Fruit fly (Drosophila melanogaster) whole organism, embryonic: ENCODE data around the gene CG14817.

Experiments used
- Adf1 ChIP-seq: fragments of 200-800 bp; sonication (Bioruptor generic); IDR thresholded peaks from 2 replicates; pipeline ENCODE4 v1.3.6; 2022; ENCODE audit warnings: missing biosample characterization, missing genetic modification characterization
- BtbVII ChIP-seq: fragments of 200-800 bp; sonication (Bioruptor generic); optimal IDR thresholded peaks from 3 replicates; lab custom pipeline; 2017; ENCODE audit warnings: missing biosample characterization, mild to moderate bottlenecking, missing genetic modification characterization
- CG10267 ChIP-seq: fragments of 200-800 bp; sonication (Bioruptor generic); optimal IDR thresholded peaks from 2 replicates; lab custom pipeline; 2018; ENCODE audit warnings: missing biosample characterization, mild to moderate bottlenecking, missing genetic modification characterization, moderate library complexity
- CG10366 ChIP-seq: fragments of 200-800 bp; sonication (Bioruptor generic); IDR thresholded peaks from 2 replicates; pipeline ENCODE4 v1.3.6; 2022; ENCODE audit warnings: missing biosample characterization, missing genetic modification characterization
- CG10462 ChIP-seq: fragments of 200-800 bp; sonication (Bioruptor generic); optimal IDR thresholded peaks from 2 replicates; lab custom pipeline; 2016; ENCODE audit warnings: missing biosample characterization, missing genetic modification characterization
- CG11085 ChIP-seq: fragments of 200-800 bp; sonication (Bioruptor generic); IDR thresholded peaks from 2 replicates; pipeline ENCODE4 v1.3.6; 2022; ENCODE audit warnings: missing biosample characterization, missing genetic modification characterization
- CG14014 ChIP-seq: fragments of 200-800 bp; sonication (Bioruptor generic); IDR thresholded peaks from 2 replicates; pipeline ENCODE4 v1.3.6; 2022; ENCODE audit warnings: missing biosample characterization, missing genetic modification characterization
- CG15514 ChIP-seq: fragments of 200-800 bp; sonication (Bioruptor generic); optimal IDR thresholded peaks from 3 replicates; lab custom pipeline; 2017; ENCODE audit warnings: missing biosample characterization, missing genetic modification characterization, mild to moderate bottlenecking, moderate library complexity, missing genetic modification reagents
- CG1603 ChIP-seq: fragments of 200-800 bp; sonication (Bioruptor generic); optimal IDR thresholded peaks from 2 replicates; lab custom pipeline; 2019; ENCODE audit warnings: missing biosample characterization, mild to moderate bottlenecking, missing genetic modification characterization, moderate library complexity
- CG17568 ChIP-seq: fragments of 200-800 bp; sonication (Bioruptor generic); optimal IDR thresholded peaks from 2 replicates; lab custom pipeline; 2018; ENCODE audit warnings: missing biosample characterization, mild to moderate bottlenecking, missing genetic modification characterization, moderate library complexity
- CG18011 ChIP-seq: fragments of 200-800 bp; sonication (Bioruptor generic); optimal IDR thresholded peaks from 2 replicates; lab custom pipeline; 2017; ENCODE audit warnings: missing biosample characterization, missing genetic modification characterization, mild to moderate bottlenecking, moderate library complexity, missing genotype
- CG2678 ChIP-seq: fragments of 200-800 bp; sonication (Bioruptor generic); optimal IDR thresholded peaks from 3 replicates; lab custom pipeline; 2019; ENCODE audit warnings: missing biosample characterization, mild to moderate bottlenecking, missing genetic modification characterization, moderate library complexity
- CG2889 ChIP-seq: fragments of 200-800 bp; sonication (Bioruptor generic); IDR thresholded peaks from 3 replicates; pipeline ENCODE4 v1.3.6; 2022; ENCODE audit warnings: missing biosample characterization, missing genetic modification characterization
- CG31224 ChIP-seq: fragments of 200-800 bp; sonication (Bioruptor generic); IDR thresholded peaks from 2 replicates; pipeline ENCODE4 v1.3.6; 2022; ENCODE audit warnings: missing biosample characterization, missing genetic modification characterization
- CG31441 ChIP-seq: fragments of 200-800 bp; sonication (Bioruptor generic); IDR thresholded peaks from 2 replicates; pipeline ENCODE4 v1.3.6; 2022; ENCODE audit warnings: missing biosample characterization, missing genetic modification characterization
- CG32532 ChIP-seq: fragments of 200-800 bp; sonication (Bioruptor generic); IDR thresholded peaks from 2 replicates; pipeline ENCODE4 v1.3.6; 2022; ENCODE audit warnings: missing biosample characterization, missing genetic modification characterization
- CG3281 ChIP-seq: fragments of 200-800 bp; sonication (Bioruptor generic); optimal IDR thresholded peaks from 3 replicates; lab custom pipeline; 2017; ENCODE audit warnings: missing biosample characterization, mild to moderate bottlenecking, missing genetic modification characterization
- CG33213 ChIP-seq: fragments of 200-800 bp; sonication (Bioruptor generic); optimal IDR thresholded peaks from 3 replicates; lab custom pipeline; 2016; ENCODE audit warnings: missing biosample characterization, missing genetic modification characterization
- CG43689 ChIP-seq: fragments of 200-800 bp; sonication (Bioruptor generic); IDR thresholded peaks from 2 replicates; pipeline ENCODE4 v1.3.6; 2022; ENCODE audit warnings: missing biosample characterization, missing genetic modification characterization
- CG5953 ChIP-seq: fragments of 200-800 bp; sonication (Bioruptor generic); IDR thresholded peaks from 2 replicates; pipeline ENCODE4 v1.3.6; 2022; ENCODE audit warnings: missing biosample characterization, missing genetic modification characterization
- CG6654 ChIP-seq: fragments of 200-800 bp; sonication (Bioruptor generic); optimal IDR thresholded peaks from 2 replicates; lab custom pipeline; 2017; ENCODE audit warnings: missing biosample characterization, mild to moderate bottlenecking, missing genetic modification characterization
- CTCF ChIP-seq: fragments of 200-800 bp; sonication (Bioruptor generic); optimal IDR thresholded peaks from 2 replicates; lab custom pipeline; 2017; ENCODE audit warnings: missing biosample characterization, mild to moderate bottlenecking, missing genetic modification characterization, moderate library complexity
- CoRest ChIP-seq: fragments of 200-800 bp; sonication (Bioruptor generic); optimal IDR thresholded peaks from 3 replicates; lab custom pipeline; 2018; ENCODE audit warnings: missing biosample characterization, mild to moderate bottlenecking, missing genetic modification characterization, moderate library complexity
- Deaf1 ChIP-seq: fragments of 200-800 bp; optimal IDR thresholded peaks from 3 replicates; lab custom pipeline; 2019; ENCODE audit warnings: missing biosample characterization, mild to moderate bottlenecking, missing genetic modification characterization, moderate library complexity
- Dfd ChIP-seq, 2 experiments: fragments of >200 bp; optimal IDR thresholded peaks; 2 replicates each; lab custom pipeline; 2017; ENCODE audit warnings: missing biosample characterization in 2 of 2, missing genetic modification characterization in 2 of 2
- Doc3 ChIP-seq: fragments of 200-800 bp; sonication (Bioruptor generic); IDR thresholded peaks from 3 replicates; pipeline ENCODE4 v1.3.6; 2022; ENCODE audit warnings: missing biosample characterization, missing genetic modification characterization; ENCODE audit not compliant: partially characterized antibody
- Dref ChIP-seq: fragments of 200-800 bp; sonication (Bioruptor generic); IDR thresholded peaks from 2 replicates; pipeline ENCODE4 v1.3.6; 2022; ENCODE audit warnings: missing biosample characterization, missing genetic modification characterization
- Hr51 ChIP-seq, 2 experiments: fragments of 200-800 bp; sonication (Bioruptor generic); optimal IDR thresholded peaks; 2 replicates in 1 of 2; 3 replicates in 1 of 2; lab custom pipeline; 2016 to 2018; ENCODE audit warnings: missing biosample characterization in 2 of 2, missing genetic modification characterization in 2 of 2, mild to moderate bottlenecking in 1 of 2, moderate library complexity in 1 of 2
- NFAT ChIP-seq: fragments of 200-800 bp; sonication (Bioruptor generic); IDR thresholded peaks from 2 replicates; pipeline ENCODE4 v1.3.6; 2022; ENCODE audit warnings: missing biosample characterization, missing genetic modification characterization
- Nf-YA ChIP-seq: fragments of 200-800 bp; sonication (Bioruptor generic); IDR thresholded peaks from 2 replicates; pipeline ENCODE4 v1.3.6; 2022; ENCODE audit warnings: missing biosample characterization, missing genetic modification characterization
- Pdp1 ChIP-seq, 2 experiments: fragments of 200-800 bp; sonication (Bioruptor generic); optimal IDR thresholded peaks; 3 replicates each; lab custom pipeline; 2016; ENCODE audit warnings: missing biosample characterization in 2 of 2, missing genetic modification characterization in 2 of 2, mild to moderate bottlenecking in 1 of 2, moderate library complexity in 1 of 2
- Usf ChIP-seq: fragments of 200-800 bp; sonication (Bioruptor generic); optimal IDR thresholded peaks from 2 replicates; lab custom pipeline; 2017; ENCODE audit warnings: missing genotype, missing biosample characterization, missing genetic modification characterization
- al ChIP-seq: fragments of 200-800 bp; sonication (Bioruptor generic); IDR thresholded peaks from 2 replicates; pipeline ENCODE4 v1.3.6; 2022; ENCODE audit warnings: missing biosample characterization, missing genetic modification characterization
- chn ChIP-seq: fragments of 200-800 bp; sonication (Bioruptor generic); optimal IDR thresholded peaks from 2 replicates; lab custom pipeline; 2016; ENCODE audit warnings: missing biosample characterization, missing genetic modification characterization
- ci ChIP-seq: fragments of 200-800 bp; sonication (Bioruptor generic); IDR thresholded peaks from 3 replicates; pipeline ENCODE4 v1.3.6; 2022; ENCODE audit warnings: missing biosample characterization, missing genetic modification characterization
- dimm ChIP-seq: fragments of 200-800 bp; sonication (Bioruptor generic); IDR thresholded peaks from 2 replicates; pipeline ENCODE4 v1.3.6; 2022; ENCODE audit warnings: missing biosample characterization, missing genetic modification characterization
- fru ChIP-seq: fragments of >200 bp; optimal IDR thresholded peaks from 2 replicates; lab custom pipeline; 2017
- fu2 ChIP-seq: fragments of 200-800 bp; sonication (Bioruptor generic); optimal IDR thresholded peaks from 2 replicates; lab custom pipeline; 2016; ENCODE audit warnings: missing biosample characterization, missing genetic modification characterization
- ken ChIP-seq: fragments of 200-800 bp; sonication (Bioruptor generic); IDR thresholded peaks from 3 replicates; pipeline ENCODE4 v1.3.6; 2022; ENCODE audit warnings: missing biosample characterization, missing genetic modification characterization
- lola ChIP-seq, 3 experiments: fragments of >200 bp in 2 of 3; fragments of 200-800 bp in 1 of 3; sonication (Bioruptor generic) in 1 of 3; optimal IDR thresholded peaks; 2 replicates each; lab custom pipeline; 2017 to 2019; ENCODE audit warnings: missing biosample characterization in 3 of 3, missing genetic modification characterization in 3 of 3, mild to moderate bottlenecking in 1 of 3, moderate library complexity in 1 of 3
- nerfin-2 ChIP-seq: fragments of 200-800 bp; sonication (Bioruptor generic); IDR thresholded peaks from 2 replicates; pipeline ENCODE4 v1.3.6; 2022; ENCODE audit warnings: missing biosample characterization, missing genetic modification characterization; ENCODE audit not compliant: partially characterized antibody
- nmo ChIP-seq: fragments of 200-800 bp; sonication (Bioruptor generic); optimal IDR thresholded peaks from 2 replicates; lab custom pipeline; 2018; ENCODE audit warnings: missing biosample characterization, mild to moderate bottlenecking, missing genetic modification characterization, moderate library complexity
- pho ChIP-seq: fragments of 200-800 bp; sonication (Bioruptor generic); optimal IDR thresholded peaks from 2 replicates; lab custom pipeline; 2016; ENCODE audit warnings: missing biosample characterization, missing genetic modification characterization
- pum ChIP-seq: fragments of 200-800 bp; sonication (Bioruptor generic); optimal IDR thresholded peaks from 2 replicates; lab custom pipeline; 2016; ENCODE audit warnings: missing biosample characterization, missing genetic modification characterization
- repo ChIP-seq: fragments of 200-800 bp; sonication (Bioruptor generic); optimal IDR thresholded peaks from 2 replicates; lab custom pipeline; 2016; ENCODE audit warnings: missing biosample characterization, missing genetic modification characterization
- salm ChIP-seq: fragments of 200-800 bp; sonication (Bioruptor generic); optimal IDR thresholded peaks from 2 replicates; lab custom pipeline; 2018; ENCODE audit warnings: missing biosample characterization, mild to moderate bottlenecking, missing genetic modification characterization
- sim ChIP-seq: fragments of 200-800 bp; sonication (Bioruptor generic); IDR thresholded peaks from 2 replicates; pipeline ENCODE4 v1.3.6; 2022; ENCODE audit warnings: missing biosample characterization, missing genetic modification characterization
- ssp ChIP-seq: fragments of 200-800 bp; sonication (Bioruptor generic); IDR thresholded peaks from 2 replicates; pipeline ENCODE4 v1.3.6; 2022; ENCODE audit warnings: missing biosample characterization, missing genetic modification characterization
- toy ChIP-seq: fragments of 200-800 bp; sonication (Bioruptor generic); IDR thresholded peaks from 2 replicates; pipeline ENCODE4 v1.3.6; 2022; ENCODE audit warnings: missing biosample characterization, missing genetic modification characterization
- twi ChIP-seq: fragments of 200-800 bp; optimal IDR thresholded peaks from 2 replicates; lab custom pipeline; 2019; ENCODE audit warnings: missing biosample characterization, mild to moderate bottlenecking, missing genetic modification characterization, moderate library complexity
- z ChIP-seq: fragments of 200-800 bp; sonication (Bioruptor generic); IDR thresholded peaks from 3 replicates; pipeline ENCODE4 v1.3.6; 2022; ENCODE audit warnings: missing biosample characterization, missing genetic modification characterization

CG14817 gene

DNA sequence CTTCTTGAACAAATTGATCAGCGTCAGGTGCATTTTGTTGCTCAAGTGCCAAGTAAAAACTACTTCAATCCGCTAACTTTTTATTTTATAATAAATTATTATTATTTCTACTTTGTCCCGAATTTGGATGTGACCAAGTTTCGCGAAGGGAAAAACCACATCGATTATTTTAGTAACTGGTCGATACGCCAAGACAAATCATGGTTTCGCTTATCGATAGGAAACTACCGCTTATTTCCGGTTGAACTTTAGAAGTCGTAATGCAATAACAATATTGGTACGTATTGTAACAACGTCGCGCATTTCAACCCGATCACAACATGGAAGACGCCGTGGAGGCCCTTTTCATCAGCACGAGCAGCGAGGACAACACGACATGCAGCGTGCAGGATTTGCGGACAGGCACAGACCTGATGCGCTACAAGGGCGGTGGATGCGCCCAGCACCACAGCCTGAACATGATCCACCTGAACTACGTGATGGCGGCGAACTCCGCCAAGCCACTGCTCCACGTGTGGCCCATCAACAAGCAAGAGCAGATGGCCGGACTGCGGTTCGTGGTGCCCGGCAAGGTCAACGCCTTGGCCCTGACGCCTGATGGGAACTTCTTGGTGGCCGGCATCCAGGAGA lies at the start of gene CG14817, which contains the start of gene CG14805 (continued):
- TF ChIP-seq nmo (peak; percentile 53), al (no peak; the same call in 1 of the 2 replicates), repo (GFP tag; lab: Kevin White, UChicago) (peak; percentile 11), Dfd (GFP tag; optimal IDR thresholded peaks at IDR 0.05; lab: Kevin White, UChicago) (no peak), CG31224 (no peak), Nf-YA (no peak), CG15514 (peak; percentile 90), z (no peak), CG14014 (GFP tag; lab: Robert Waterston, UW) (peak; percentile 22; the same call in 1 of the 2 replicates), CG10267 (tag; lab: Kevin White, UChicago) (peak; percentile 77), CG33213 (GFP tag; lab: Kevin White, UChicago) (peak; percentile 64), Usf (peak; percentile 26), nerfin-2 (GFP tag; lab: Robert Waterston, UW) (no peak), NFAT (GFP tag; lab: Robert Waterston, UW) (peak; percentile 68; the same call in 1 of the 2 replicates), CG2678 (tag; lab: Kevin White, UChicago) (no peak), BtbVII (GFP tag; lab: Kevin White, UChicago) (peak; percentile 87), Pdp1 (GFP tag; optimal IDR thresholded peaks at IDR 0.05; lab: Kevin White, UChicago) (peak in 1 of 2 experiments; percentile 55), twi (tag; lab: Kevin White, UChicago) (peak; percentile 38), ci (GFP tag; lab: Robert Waterston, UW) (peak; percentile 91), ssp (no peak), CG18011 (GFP tag; lab: Kevin White, UChicago) (peak; percentile 53), Dref (GFP tag; lab: Robert Waterston, UW) (peak; percentile 78), CG11085 (peak; percentile 20; the same call in 1 of the 2 replicates), CG6654 (peak; percentile 33), salm (peak; percentile 70), lola (GFP tag; optimal IDR thresholded peaks at IDR 0.05; lab: Kevin White, UChicago) (peak in 1 of 3 experiments; percentile 20), sim (peak; percentile 23; the same call in 1 of the 2 replicates), ken (GFP tag; lab: Robert Waterston, UW) (0 out of 3 replicates have a peak, but pooled peaks have one; percentile 40), fu2 (peak; percentile 13), Hr51 (GFP tag; optimal IDR thresholded peaks at IDR 0.05; lab: Kevin White, UChicago) (peak in 1 of 2 experiments; percentile 12), Deaf1 (peak; percentile 30), CG10462 (no peak), pum (no peak), pho (GFP tag; lab: Kevin White, UChicago) (no peak), CG43689 (no peak), Adf1 (GFP tag; lab: Robert Waterston, UW) (no peak; the same call in 1 of the 2 replicates), CTCF (peak; percentile 33), CG10366 (GFP tag; lab: Robert Waterston, UW) (peak; percentile 21; the same call in 1 of the 2 replicates), CoRest (tag; lab: Kevin White, UChicago) (peak; percentile 43), CG17568 (no peak), CG1603 (tag; lab: Kevin White, UChicago) (no peak), CG3281 (GFP tag; lab: Kevin White, UChicago) (peak; percentile 89), toy (no peak), Doc3 (GFP tag; lab: Robert Waterston, UW) (0 out of 3 replicates have a peak, but pooled peaks have one; percentile 36), CG31441 (GFP tag; lab: Robert Waterston, UW) (peak; percentile 75), fru (lab: Kevin White, UChicago) (no peak), dimm (GFP tag; lab: Robert Waterston, UW) (no peak), CG5953 (GFP tag; lab: Robert Waterston, UW) (no peak), CG2889 (GFP tag; lab: Robert Waterston, UW) (no peak), CG32532 (peak; percentile 70), chn (no peak)
